Worm (Caenorhabditis elegans): Measurements from ENCODE around the gene H03G16.1.
A peak's percentile ranks its signal among the peaks of the same experiment; 100 is the strongest.

- TF ChIP-seq lsy-2 (tag; optimal IDR thresholded peaks at IDR 0.05) (peak in 1 of 2 experiments; percentile 26), mdl-1 (tag; optimal IDR thresholded peaks at IDR 0.05) (no peak), nhr-25 (tag; optimal IDR thresholded peaks at IDR 0.05; ENCODE audit: borderline replicate concordance, insufficient read depth) (no peak), unc-62 (GFP tag; optimal IDR thresholded peaks at IDR 0.05 in 1 of 2) (peak in 1 of 2 experiments; percentile 93), unc-62 (tag; optimal IDR thresholded peaks at IDR 0.05) (no peak), nhr-6 (tag; optimal IDR thresholded peaks at IDR 0.05) (no peak), nhr-237 (tag; optimal IDR thresholded peaks at IDR 0.05) (no peak)
Observed at ce11 chrX:15027566-15027965, 26.1 kb upstream of the H03G16.1 start.

All from whole organism, L4 larva.